Fruit fly (Drosophila melanogaster) whole organism, embryonic: ENCODE results near the gene Sdhaf3.
A peak's percentile ranks its signal among the peaks of the same experiment; 100 is the strongest.

Experiments
- ATbp ChIP-seq: fragments of 200-800 bp; sonication (Bioruptor generic); optimal IDR thresholded peaks from 2 replicates; lab custom pipeline; 2017; ENCODE audit warnings: missing biosample characterization, mild to moderate bottlenecking, missing genetic modification characterization, missing genetic modification reagents
- CG12391 ChIP-seq: fragments of 200-800 bp; sonication (Bioruptor generic); optimal IDR thresholded peaks from 3 replicates; lab custom pipeline; 2018; ENCODE audit warnings: missing biosample characterization, mild to moderate bottlenecking, missing genetic modification characterization, moderate library complexity
- CG14441 ChIP-seq: fragments of 200-800 bp; sonication (Bioruptor generic); IDR thresholded peaks from 2 replicates; pipeline ENCODE4 v1.3.6; 2022; ENCODE audit warnings: missing biosample characterization, missing genetic modification characterization
- CG14710 ChIP-seq: fragments of 200-800 bp; sonication (Bioruptor generic); optimal IDR thresholded peaks from 3 replicates; lab custom pipeline; 2019; ENCODE audit warnings: missing biosample characterization, mild to moderate bottlenecking, missing genetic modification characterization, moderate library complexity
- CG1602 ChIP-seq: fragments of 200-800 bp; sonication (Bioruptor generic); optimal IDR thresholded peaks from 3 replicates; lab custom pipeline; 2016; ENCODE audit warnings: missing biosample characterization, missing genetic modification characterization
- CG18476 ChIP-seq: fragments of 200-800 bp; sonication (Bioruptor generic); optimal IDR thresholded peaks from 2 replicates; lab custom pipeline; 2016; ENCODE audit warnings: missing biosample characterization, mild to moderate bottlenecking, missing genetic modification characterization
- CG31224 ChIP-seq: fragments of 200-800 bp; sonication (Bioruptor generic); IDR thresholded peaks from 2 replicates; pipeline ENCODE4 v1.3.6; 2022; ENCODE audit warnings: missing biosample characterization, missing genetic modification characterization
- CG32772 ChIP-seq: fragments of 200-800 bp; sonication (Bioruptor generic); IDR thresholded peaks from 2 replicates; pipeline ENCODE4 v1.3.6; 2022; ENCODE audit warnings: missing biosample characterization, missing genetic modification characterization
- CG4820 ChIP-seq: fragments of 200-800 bp; sonication (Bioruptor generic); optimal IDR thresholded peaks from 3 replicates; lab custom pipeline; 2016; ENCODE audit warnings: missing biosample characterization, missing genetic modification characterization
- CG5245 ChIP-seq: fragments of 200-800 bp; sonication (Bioruptor generic); optimal IDR thresholded peaks from 3 replicates; lab custom pipeline; 2016; ENCODE audit warnings: missing biosample characterization, missing genetic modification characterization
- CG7556 ChIP-seq: fragments of 200-800 bp; sonication (Bioruptor generic); optimal IDR thresholded peaks from 2 replicates; lab custom pipeline; 2017; ENCODE audit warnings: missing biosample characterization, mild to moderate bottlenecking, missing genetic modification characterization
- CG7745 ChIP-seq: fragments of 200-800 bp; sonication (Bioruptor generic); optimal IDR thresholded peaks from 2 replicates; lab custom pipeline; 2018; ENCODE audit warnings: missing biosample characterization, mild to moderate bottlenecking, missing genetic modification characterization, moderate library complexity
- CG9817 ChIP-seq: fragments of 200-800 bp; sonication (Bioruptor generic); optimal IDR thresholded peaks from 2 replicates; lab custom pipeline; 2018; ENCODE audit warnings: missing biosample characterization, mild to moderate bottlenecking, missing genetic modification characterization, moderate library complexity
- Dip3 ChIP-seq: fragments of 200-800 bp; sonication (Bioruptor generic); optimal IDR thresholded peaks from 3 replicates; lab custom pipeline; 2016; ENCODE audit warnings: missing biosample characterization, missing genetic modification characterization
- Doc2 ChIP-seq: fragments of 200-800 bp; sonication (Bioruptor generic); IDR thresholded peaks from 2 replicates; pipeline ENCODE4 v1.3.6; 2022; ENCODE audit warnings: missing biosample characterization, missing genetic modification characterization
- HLH3B ChIP-seq: fragments of 200-800 bp; sonication (Bioruptor generic); IDR thresholded peaks from 2 replicates; pipeline ENCODE4 v1.3.6; 2022; ENCODE audit warnings: missing biosample characterization, missing genetic modification characterization
- HLH54F ChIP-seq: fragments of 200-800 bp; sonication (Bioruptor generic); optimal IDR thresholded peaks from 3 replicates; lab custom pipeline; 2016; ENCODE audit warnings: missing biosample characterization, missing genetic modification characterization
- Hand ChIP-seq: fragments of 200-800 bp; sonication (Bioruptor generic); optimal IDR thresholded peaks from 2 replicates; lab custom pipeline; 2017; ENCODE audit warnings: mild to moderate bottlenecking, missing biosample characterization, missing genetic modification reagents, missing genetic modification characterization
- Hr3 ChIP-seq: fragments of 200-800 bp; sonication (Bioruptor generic); optimal IDR thresholded peaks from 3 replicates; lab custom pipeline; 2016; ENCODE audit warnings: missing biosample characterization, missing genetic modification characterization
- Neu2 ChIP-seq: fragments of 200-800 bp; sonication (Bioruptor generic); optimal IDR thresholded peaks from 3 replicates; lab custom pipeline; 2016; ENCODE audit warnings: missing biosample characterization, missing genetic modification characterization, borderline replicate concordance
- Pdp1 ChIP-seq, 2 experiments: fragments of 200-800 bp; sonication (Bioruptor generic); optimal IDR thresholded peaks; 3 replicates each; lab custom pipeline; 2016; ENCODE audit warnings: missing biosample characterization in 2 of 2, missing genetic modification characterization in 2 of 2, mild to moderate bottlenecking in 1 of 2, moderate library complexity in 1 of 2
- Six4 ChIP-seq: fragments of 200-800 bp; sonication (Bioruptor generic); optimal IDR thresholded peaks from 2 replicates; lab custom pipeline; 2016; ENCODE audit warnings: missing biosample characterization, missing genetic modification characterization
- Sox102F ChIP-seq: fragments of 200-800 bp; sonication (Bioruptor generic); optimal IDR thresholded peaks from 2 replicates; lab custom pipeline; 2018; ENCODE audit warnings: missing biosample characterization, mild to moderate bottlenecking, missing genetic modification characterization, moderate library complexity
- Sry-β ChIP-seq: fragments of 200-800 bp; sonication (Bioruptor generic); optimal IDR thresholded peaks from 2 replicates; lab custom pipeline; 2018; ENCODE audit warnings: missing biosample characterization, mild to moderate bottlenecking, missing genetic modification characterization, moderate library complexity
- Ssrp ChIP-seq: fragments of 200-800 bp; sonication (Bioruptor generic); optimal IDR thresholded peaks from 2 replicates; lab custom pipeline; 2018; ENCODE audit warnings: missing biosample characterization, mild to moderate bottlenecking, missing genetic modification characterization, moderate library complexity
- Xbp1 ChIP-seq: fragments of 200-800 bp; sonication (Bioruptor generic); optimal IDR thresholded peaks from 3 replicates; lab custom pipeline; 2016; ENCODE audit warnings: missing biosample characterization, mild to moderate bottlenecking, missing genetic modification characterization
- ac ChIP-seq: fragments of 200-800 bp; sonication (Bioruptor generic); optimal IDR thresholded peaks from 3 replicates; lab custom pipeline; 2017; ENCODE audit warnings: missing biosample characterization, mild to moderate bottlenecking, missing genetic modification characterization
- ase ChIP-seq: fragments of 200-800 bp; sonication (Bioruptor generic); IDR thresholded peaks from 3 replicates; pipeline ENCODE4 v1.3.6; 2022; ENCODE audit warnings: missing biosample characterization, missing genetic modification characterization
- az2 ChIP-seq: fragments of 200-800 bp; sonication (Bioruptor generic); optimal IDR thresholded peaks from 3 replicates; lab custom pipeline; 2016; ENCODE audit warnings: missing biosample characterization, missing genetic modification characterization
- bcd ChIP-seq: fragments of 200-800 bp; sonication (Bioruptor generic); optimal IDR thresholded peaks from 2 replicates; lab custom pipeline; 2017; ENCODE audit warnings: missing biosample characterization, mild to moderate bottlenecking, missing genetic modification characterization
- bowl ChIP-seq: fragments of 200-800 bp; sonication (Bioruptor generic); IDR thresholded peaks from 2 replicates; pipeline ENCODE4 v1.3.6; 2022; ENCODE audit warnings: missing biosample characterization, missing genetic modification characterization
- dan ChIP-seq: fragments of 200-800 bp; sonication (Bioruptor generic); IDR thresholded peaks from 2 replicates; pipeline ENCODE4 v1.3.6; 2022; ENCODE audit warnings: missing biosample characterization, missing genetic modification characterization
- fd3F ChIP-seq: fragments of 200-800 bp; sonication (Bioruptor generic); optimal IDR thresholded peaks from 2 replicates; lab custom pipeline; 2018; ENCODE audit warnings: missing biosample characterization, mild to moderate bottlenecking, missing genetic modification characterization, moderate library complexity
- fd96Cb ChIP-seq: fragments of 200-800 bp; sonication (Bioruptor generic); optimal IDR thresholded peaks from 2 replicates; lab custom pipeline; 2018; ENCODE audit warnings: missing biosample characterization, mild to moderate bottlenecking, missing genetic modification characterization, moderate library complexity
- ftz-f1 ChIP-seq: fragments of 200-800 bp; sonication (Bioruptor generic); optimal IDR thresholded peaks from 2 replicates; lab custom pipeline; 2016; ENCODE audit warnings: missing biosample characterization, missing genetic modification characterization
- fu2 ChIP-seq: fragments of 200-800 bp; sonication (Bioruptor generic); optimal IDR thresholded peaks from 2 replicates; lab custom pipeline; 2016; ENCODE audit warnings: missing biosample characterization, missing genetic modification characterization
- grau ChIP-seq: fragments of 200-800 bp; optimal IDR thresholded peaks from 3 replicates; lab custom pipeline; 2019; ENCODE audit warnings: missing biosample characterization, mild to moderate bottlenecking, missing genetic modification characterization, moderate library complexity
- gt ChIP-seq: fragments of 200-800 bp; sonication (Bioruptor generic); IDR thresholded peaks from 2 replicates; pipeline ENCODE4 v1.3.6; 2022; ENCODE audit warnings: missing biosample characterization, missing genetic modification characterization
- h ChIP-seq: fragments of >200 bp; optimal IDR thresholded peaks from 2 replicates; lab custom pipeline; 2017
- hb ChIP-seq: fragments of 200-800 bp; sonication (Bioruptor generic); IDR thresholded peaks from 3 replicates; pipeline ENCODE4 v1.3.6; 2022; ENCODE audit warnings: missing biosample characterization, missing genetic modification characterization; ENCODE audit not compliant: partially characterized antibody
- hbn ChIP-seq: fragments of 200-800 bp; sonication (Bioruptor generic); IDR thresholded peaks from 2 replicates; pipeline ENCODE4 v1.3.6; 2022; ENCODE audit warnings: missing biosample characterization, missing genetic modification characterization; ENCODE audit not compliant: partially characterized antibody
- lov ChIP-seq, 2 experiments: fragments of 200-800 bp in 1 of 2; fragments of >200 bp in 1 of 2; sonication (Bioruptor generic) in 1 of 2; IDR thresholded peaks in 1 of 2; optimal IDR thresholded peaks in 1 of 2; 2 replicates in 1 of 2; 3 replicates in 1 of 2; pipeline versions ENCODE4 v1.3.6 to Lab custom; 2017 to 2022; ENCODE audit warnings: missing biosample characterization in 1 of 2, missing genetic modification characterization in 1 of 2
- org-1 ChIP-seq: fragments of 200-800 bp; sonication (Bioruptor generic); optimal IDR thresholded peaks from 2 replicates; lab custom pipeline; 2017; ENCODE audit warnings: missing biosample characterization, missing genetic modification characterization
- pros ChIP-seq: fragments of 200-800 bp; sonication (Bioruptor generic); optimal IDR thresholded peaks from 3 replicates; lab custom pipeline; 2019; ENCODE audit warnings: missing biosample characterization, mild to moderate bottlenecking, missing genetic modification characterization, moderate library complexity
- row ChIP-seq: fragments of 200-800 bp; sonication (Bioruptor generic); IDR thresholded peaks from 3 replicates; pipeline ENCODE4 v1.3.6; 2022; ENCODE audit warnings: missing biosample characterization, missing genetic modification characterization
- sob ChIP-seq: fragments of 200-800 bp; sonication (Bioruptor generic); IDR thresholded peaks from 2 replicates; pipeline ENCODE4 v1.3.6; 2022; ENCODE audit warnings: missing biosample characterization, missing genetic modification characterization
- tap ChIP-seq: fragments of 200-800 bp; optimal IDR thresholded peaks from 3 replicates; lab custom pipeline; 2019; ENCODE audit warnings: missing biosample characterization, mild to moderate bottlenecking, missing genetic modification characterization, moderate library complexity
- twi ChIP-seq: fragments of 200-800 bp; optimal IDR thresholded peaks from 2 replicates; lab custom pipeline; 2019; ENCODE audit warnings: missing biosample characterization, mild to moderate bottlenecking, missing genetic modification characterization, moderate library complexity
- z ChIP-seq: fragments of 200-800 bp; sonication (Bioruptor generic); IDR thresholded peaks from 3 replicates; pipeline ENCODE4 v1.3.6; 2022; ENCODE audit warnings: missing biosample characterization, missing genetic modification characterization

Gene Sdhaf3

DNA sequence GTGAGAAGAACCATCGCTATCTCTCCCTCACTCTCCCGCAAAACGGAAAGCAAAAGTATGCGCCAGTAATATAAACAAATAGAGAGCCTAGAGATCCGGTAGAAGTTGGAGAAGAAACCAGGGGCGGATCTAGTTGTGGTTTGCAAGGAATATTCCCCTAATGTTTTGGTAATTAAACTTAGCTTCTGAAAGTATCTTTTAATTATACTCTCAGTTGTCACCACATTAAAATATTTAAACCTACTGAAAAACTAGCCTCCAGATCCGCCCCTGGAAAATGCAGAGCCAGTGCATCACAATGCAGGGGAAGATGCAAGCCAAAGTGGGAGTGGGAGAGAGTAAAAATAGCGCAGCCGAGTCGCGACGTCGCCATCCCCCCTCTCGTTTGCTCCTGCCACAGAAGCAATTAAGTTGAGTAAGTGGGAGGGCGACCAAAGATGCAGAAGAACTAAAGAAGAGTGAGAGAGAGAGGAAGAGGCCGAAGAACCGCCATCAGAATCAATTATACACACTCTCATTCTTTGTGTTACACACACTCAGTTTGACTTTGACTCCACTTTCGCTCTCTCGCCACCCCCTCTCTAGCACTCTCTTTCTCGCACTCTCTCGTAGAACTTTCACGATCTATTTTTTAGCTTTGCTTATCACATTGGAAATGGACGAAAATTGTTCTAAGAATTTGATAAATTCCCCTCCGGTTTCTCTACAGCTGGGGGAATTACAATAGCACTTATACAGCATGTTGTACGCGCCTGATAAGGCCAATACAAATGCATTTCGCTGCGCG lies 32.9 kb downstream of the Sdhaf3 start (continued):
- peak; percentile 98 for TF ChIP-seq fd96Cb (tag; lab: Kevin White, UChicago)
- peak; percentile 91 for TF ChIP-seq Hr3 (GFP tag; lab: Kevin White, UChicago)
- peak; percentile 97 for TF ChIP-seq Ssrp (tag; lab: Kevin White, UChicago)
- peak; percentile 96 for TF ChIP-seq CG5245 (GFP tag; lab: Kevin White, UChicago)
- peak; percentile 96 for TF ChIP-seq dan
- peak; percentile 96 for TF ChIP-seq gt
- TF ChIP-seq CG18476 (GFP tag; lab: Kevin White, UChicago): peak; percentile 85
- no peak for TF ChIP-seq Hand (GFP tag; lab: Kevin White, UChicago)
- peak; percentile 92 for TF ChIP-seq CG7556 (GFP tag; lab: Kevin White, UChicago)
- TF ChIP-seq tap (tag; lab: Kevin White, UChicago): peak; percentile 95
- peak; percentile 94 for TF ChIP-seq az2
- TF ChIP-seq fu2 (GFP tag; lab: Kevin White, UChicago): peak; percentile 76
- peak; percentile 80 for TF ChIP-seq Doc2
- no peak for TF ChIP-seq lov (optimal IDR thresholded peaks at IDR 0.05; lab: Kevin White, UChicago)
- peak; percentile 95 for TF ChIP-seq lov (GFP tag; IDR thresholded peaks at IDR 0.05; lab: Robert Waterston, UW)
- TF ChIP-seq CG12391: peak; percentile 92
- peak; percentile 97 for TF ChIP-seq Sox102F
- peak; percentile 96 for TF ChIP-seq pros (GFP tag; lab: Kevin White, UChicago)
- peak; percentile 95 for TF ChIP-seq CG14710 (tag; lab: Kevin White, UChicago)
- peak; percentile 76 for TF ChIP-seq Neu2
- peak; percentile 93 for TF ChIP-seq twi (tag; lab: Kevin White, UChicago)
- peak; percentile 63; the same call in 2 of the 3 replicates for TF ChIP-seq hb (GFP tag; lab: Robert Waterston, UW)
- TF ChIP-seq Pdp1 (GFP tag; optimal IDR thresholded peaks at IDR 0.05; lab: Kevin White, UChicago): peak; percentile 91 to 95
- peak; percentile 95 for TF ChIP-seq ATbp (GFP tag; lab: Kevin White, UChicago)
- TF ChIP-seq ftz-f1 (GFP tag; lab: Kevin White, UChicago): no peak
- TF ChIP-seq ac (GFP tag; lab: Kevin White, UChicago): peak; percentile 86
- TF ChIP-seq Dip3 (GFP tag; lab: Kevin White, UChicago): peak; percentile 78
- peak; percentile 93 for TF ChIP-seq row
- peak; percentile 78 for TF ChIP-seq HLH54F
- peak; percentile 75 for TF ChIP-seq bowl
- peak; percentile 97 for TF ChIP-seq HLH3B (GFP tag; lab: Robert Waterston, UW)
- peak; percentile 90 for TF ChIP-seq z (GFP tag; lab: Robert Waterston, UW)
- peak; percentile 93 for TF ChIP-seq Six4 (GFP tag; lab: Kevin White, UChicago)
- TF ChIP-seq sob: peak; percentile 91
- TF ChIP-seq CG14441: peak; percentile 91
- peak; percentile 92 for TF ChIP-seq CG1602 (GFP tag; lab: Kevin White, UChicago)
- peak; percentile 95 for TF ChIP-seq CG4820 (GFP tag; lab: Kevin White, UChicago)
- TF ChIP-seq CG9817 (tag; lab: Kevin White, UChicago): peak; percentile 95
- peak; percentile 92 for TF ChIP-seq grau (tag; lab: Kevin White, UChicago)
- TF ChIP-seq CG7745: peak; percentile 75
- TF ChIP-seq org-1 (GFP tag; lab: Kevin White, UChicago): peak; percentile 88
- no peak for TF ChIP-seq hbn (GFP tag; lab: Robert Waterston, UW)
- TF ChIP-seq CG32772 (GFP tag; lab: Robert Waterston, UW): peak; percentile 98
- no peak for TF ChIP-seq h
- peak; percentile 93 for TF ChIP-seq Xbp1 (GFP tag; lab: Kevin White, UChicago)
- peak; percentile 60 for TF ChIP-seq Sry-β
- TF ChIP-seq CG31224 (GFP tag; lab: Robert Waterston, UW): peak; percentile 85
- TF ChIP-seq ase (GFP tag; lab: Robert Waterston, UW): peak; percentile 96
- peak; percentile 85 for TF ChIP-seq bcd (GFP tag; lab: Kevin White, UChicago)
- peak; percentile 73 for TF ChIP-seq fd3F
